Worm (Caenorhabditis elegans) whole organism, midembryonic: ENCODE results near the gene isp-1.

Source experiments
- T22C8.4 ChIP-seq: fragments of 200-800 bp; sonication (Bioruptor generic); IDR thresholded peaks from 2 replicates; pipeline ENCODE4 v1.3.6; 2022; ENCODE audit warnings: missing genetic modification characterization, missing compliant biosample characterization
- cog-1 ChIP-seq: sonication (generic microtip); optimal IDR thresholded peaks from 2 replicates; lab custom pipeline; 2016; ENCODE audit warnings: missing genetic modification characterization, missing compliant biosample characterization
- med-1 ChIP-seq: sonication (generic microtip); optimal IDR thresholded peaks from 2 replicates; lab custom pipeline; 2017; ENCODE audit warnings: missing genetic modification characterization, mild to moderate bottlenecking, missing compliant biosample characterization, antibody characterized with exemption, missing genetic modification reagents; ENCODE audit not compliant: insufficient read depth

ce11 chrIV:8159995-8160394 is 24.1 kb upstream of the isp-1 start:
- no peak for TF ChIP-seq med-1 (GFP tag; lab: Kevin White, UChicago)
- no peak for TF ChIP-seq T22C8.4 (GFP tag; lab: Robert Waterston, UW)
- TF ChIP-seq cog-1 (tag; lab: Kevin White, UChicago), result no peak
